Fruit fly (Drosophila melanogaster): ENCODE data around the gene Dis3.

Gene Dis3

dm6 chr3R:24289768-24290349 lies 43.4 kb upstream of the Dis3 start, which contains the start of the genes CG34290 and Uck (continued):
- TF ChIP-seq Gug (GFP tag; IDR thresholded peaks at IDR 0.05) = no peak
- peak; percentile 53 for TF ChIP-seq CG6854 (GFP tag; optimal IDR thresholded peaks at IDR 0.05)
- no peak for TF ChIP-seq Eip93F (GFP tag; optimal IDR thresholded peaks at IDR 0.05)
- no peak for TF ChIP-seq dac (GFP tag; optimal IDR thresholded peaks at IDR 0.05)
- TF ChIP-seq Hr39 (GFP tag; optimal IDR thresholded peaks at IDR 0.05) = no peak
- peak; percentile 47 for TF ChIP-seq Sox102F (GFP tag; optimal IDR thresholded peaks at IDR 0.05)
- no peak for TF ChIP-seq Lpt (GFP tag; optimal IDR thresholded peaks at IDR 0.05)
- TF ChIP-seq Met (GFP tag; optimal IDR thresholded peaks at IDR 0.05) = no peak
- TF ChIP-seq CG10631 (GFP tag; optimal IDR thresholded peaks at IDR 0.05) = peak; percentile 6
- TF ChIP-seq CG32006 (GFP tag; optimal IDR thresholded peaks at IDR 0.05) = no peak
- TF ChIP-seq spab (GFP tag; optimal IDR thresholded peaks at IDR 0.05) = peak; percentile 33
- TF ChIP-seq CG8632 (GFP tag; optimal IDR thresholded peaks at IDR 0.05) = peak; percentile 27
- peak; percentile 54 for TF ChIP-seq vri (GFP tag; optimal IDR thresholded peaks at IDR 0.05)

- peak; percentile 50 for TF ChIP-seq fkh (GFP tag; optimal IDR thresholded peaks at IDR 0.05)
- no peak for TF ChIP-seq CG31627 (GFP tag; optimal IDR thresholded peaks at IDR 0.05)
Measured at dm6 chr3R:24293171-24293570, 40.1 kb upstream of the Dis3 start.

- TF ChIP-seq CG31627 (GFP tag; optimal IDR thresholded peaks at IDR 0.05) (no peak), Eip75B (GFP tag; optimal IDR thresholded peaks at IDR 0.05) (no peak), Met (GFP tag; optimal IDR thresholded peaks at IDR 0.05) (no peak), salr (GFP tag; optimal IDR thresholded peaks at IDR 0.05) (no peak), Ets21C (GFP tag; optimal IDR thresholded peaks at IDR 0.05) (no peak), CG3919 (GFP tag; optimal IDR thresholded peaks at IDR 0.05) (no peak), Sox15 (GFP tag; optimal IDR thresholded peaks at IDR 0.05) (no peak), CG10631 (GFP tag; optimal IDR thresholded peaks at IDR 0.05) (no peak), Hr4 (GFP tag; optimal IDR thresholded peaks at IDR 0.05) (no peak), Ets96B (tag; optimal IDR thresholded peaks at IDR 0.05) (no peak), lz (GFP tag; optimal IDR thresholded peaks at IDR 0.05) (no peak), Hr39 (GFP tag; optimal IDR thresholded peaks at IDR 0.05) (no peak), CG4318 (GFP tag; optimal IDR thresholded peaks at IDR 0.05) (no peak), dsx (GFP tag; optimal IDR thresholded peaks at IDR 0.05; ENCODE audit: poor library complexity, severe bottlenecking) (no peak), CG6808 (GFP tag; optimal IDR thresholded peaks at IDR 0.05) (no peak), OdsH (GFP tag; optimal IDR thresholded peaks at IDR 0.05) (no peak), net (GFP tag; optimal IDR thresholded peaks at IDR 0.05) (no peak), CG3032 (tag; optimal IDR thresholded peaks at IDR 0.05) (no peak)
Measured at dm6 chr3R:24294299-24294698, 38.9 kb upstream of the Dis3 start, which contains the start of gene CG5715. CG5715 (minus strand) TSS chr3R:24294399.

dm6 chr3R:24294784-24295555 lies 38.3 kb upstream of the Dis3 start, which contains the start of gene crb:
crb (plus strand) TSS chr3R:24295078.
- TF ChIP-seq vri (GFP tag; optimal IDR thresholded peaks at IDR 0.05) (peak; percentile 69), salr (GFP tag; optimal IDR thresholded peaks at IDR 0.05) (no peak), CG31627 (GFP tag; optimal IDR thresholded peaks at IDR 0.05) (peak; percentile 38), CG6792 (GFP tag; optimal IDR thresholded peaks at IDR 0.05) (peak; percentile 25), lz (GFP tag; optimal IDR thresholded peaks at IDR 0.05) (peak; percentile 67), Ets21C (GFP tag; optimal IDR thresholded peaks at IDR 0.05) (peak; percentile 38), CG7368 (GFP tag; optimal IDR thresholded peaks at IDR 0.05) (no peak), eg (GFP tag; IDR thresholded peaks at IDR 0.05) (peak; percentile 50; the same call in 1 of the 3 replicates), dac (GFP tag; optimal IDR thresholded peaks at IDR 0.05) (no peak), fd85E (GFP tag; optimal IDR thresholded peaks at IDR 0.05) (no peak), CG11902 (GFP tag; optimal IDR thresholded peaks at IDR 0.05) (no peak), fd59A (GFP tag; optimal IDR thresholded peaks at IDR 0.05) (no peak), acj6 (GFP tag; optimal IDR thresholded peaks at IDR 0.05) (peak; percentile 41), Gug (GFP tag; IDR thresholded peaks at IDR 0.05) (no peak), CG3032 (tag; optimal IDR thresholded peaks at IDR 0.05) (peak; percentile 44), CG16779 (tag; optimal IDR thresholded peaks at IDR 0.05) (peak; percentile 61), OdsH (GFP tag; optimal IDR thresholded peaks at IDR 0.05) (peak; percentile 12), Smox (GFP tag; optimal IDR thresholded peaks at IDR 0.05) (no peak), Lpt (GFP tag; optimal IDR thresholded peaks at IDR 0.05) (no peak), Sox15 (GFP tag; optimal IDR thresholded peaks at IDR 0.05) (no peak), CG10669 (GFP tag; optimal IDR thresholded peaks at IDR 0.05) (no peak), topi (GFP tag; optimal IDR thresholded peaks at IDR 0.05) (peak; percentile 35), esn (GFP tag; optimal IDR thresholded peaks at IDR 0.05) (peak; percentile 68), achi (GFP tag; optimal IDR thresholded peaks at IDR 0.05) (peak; percentile 27), Hr4 (GFP tag; optimal IDR thresholded peaks at IDR 0.05) (peak; percentile 50)
